Fruit fly (Drosophila melanogaster) whole organism, wandering third instar larva: ENCODE measurements around the gene CycT.

ENCODE experiments used
- Abd-B ChIP-seq: fragments of >200 bp; optimal IDR thresholded peaks from 2 replicates; lab custom pipeline; 2017; ENCODE audit warnings: missing biosample characterization, missing genetic modification characterization
- CG32264 ChIP-seq: fragments of 200-800 bp; sonication (Bioruptor generic); optimal IDR thresholded peaks from 2 replicates; lab custom pipeline; 2016; ENCODE audit warnings: missing biosample characterization, missing genetic modification characterization
- CG9705 ChIP-seq: fragments of 200-800 bp; sonication (Bioruptor generic); optimal IDR thresholded peaks from 2 replicates; lab custom pipeline; 2018; ENCODE audit warnings: missing biosample characterization, mild to moderate bottlenecking, missing genetic modification characterization
- CrebA ChIP-seq: fragments of 200-800 bp; sonication (Bioruptor generic); optimal IDR thresholded peaks from 2 replicates; lab custom pipeline; 2016; ENCODE audit warnings: missing biosample characterization, mild to moderate bottlenecking, missing genetic modification characterization, borderline replicate concordance
- Dfd ChIP-seq: fragments of >200 bp; optimal IDR thresholded peaks from 2 replicates; lab custom pipeline; 2017; ENCODE audit warnings: missing biosample characterization, missing genetic modification characterization
- Dif ChIP-seq: fragments of 200-275, 200-300 bp; sonication (Bioruptor generic); optimal IDR thresholded peaks from 2 replicates; lab custom pipeline; 2018; ENCODE audit warnings: missing biosample characterization, missing genetic modification characterization; ENCODE audit not compliant: partially characterized antibody
- GATAd ChIP-seq: sonication (Bioruptor generic); optimal IDR thresholded peaks from 2 replicates; lab custom pipeline; 2016; ENCODE audit warnings: missing biosample characterization, missing genetic modification characterization
- HLH106 ChIP-seq: fragments of 200-800 bp; optimal IDR thresholded peaks from 3 replicates; lab custom pipeline; 2019; ENCODE audit warnings: missing biosample characterization, mild to moderate bottlenecking, missing genetic modification characterization, moderate library complexity
- Hr78 ChIP-seq: fragments of >200 bp; optimal IDR thresholded peaks from 2 replicates; lab custom pipeline; 2017; ENCODE audit warnings: missing biosample characterization, missing genetic modification characterization
- Hr83 ChIP-seq: fragments of 200-300 bp; sonication (Bioruptor generic); optimal IDR thresholded peaks from 2 replicates; lab custom pipeline; 2016; ENCODE audit warnings: missing biosample characterization, mild to moderate bottlenecking, missing genetic modification characterization, moderate library complexity; ENCODE audit not compliant: poor library complexity, severe bottlenecking
- Jra ChIP-seq: sonication (Bioruptor generic); optimal IDR thresholded peaks from 2 replicates; lab custom pipeline; 2016; ENCODE audit warnings: missing biosample characterization, missing genetic modification characterization
- Mio ChIP-seq: sonication (Bioruptor generic); optimal IDR thresholded peaks from 2 replicates; lab custom pipeline; 2016; ENCODE audit warnings: missing biosample characterization, missing genetic modification characterization
- Myc ChIP-seq: fragments of >200 bp; optimal IDR thresholded peaks from 2 replicates; lab custom pipeline; 2017
- N ChIP-seq: fragments of >200 bp; optimal IDR thresholded peaks from 2 replicates; lab custom pipeline; 2018; ENCODE audit warnings: missing biosample characterization, missing external identifiers, missing genetic modification characterization
- OdsH ChIP-seq: fragments of 200-800 bp; sonication (Bioruptor generic); optimal IDR thresholded peaks from 2 replicates; lab custom pipeline; 2016; ENCODE audit warnings: missing biosample characterization, mild to moderate bottlenecking, missing genetic modification characterization
- Rel ChIP-seq, 2 experiments: fragments of 200-800 bp; sonication (Bioruptor generic) in 1 of 2; optimal IDR thresholded peaks; 2 replicates in 1 of 2; 3 replicates in 1 of 2; lab custom pipeline; 2016 to 2019; ENCODE audit warnings: mild to moderate bottlenecking in 2 of 2, missing biosample characterization in 2 of 2, missing genetic modification characterization in 2 of 2, moderate library complexity in 1 of 2
- Sp1 ChIP-seq: fragments of 200-800 bp; sonication (Bioruptor generic); optimal IDR thresholded peaks from 3 replicates; lab custom pipeline; 2019; ENCODE audit warnings: missing biosample characterization, mild to moderate bottlenecking, missing genetic modification characterization, moderate library complexity
- Vsx2 ChIP-seq: fragments of 200-300, 225-300 bp; sonication (Bioruptor generic); optimal IDR thresholded peaks from 2 replicates; lab custom pipeline; 2018; ENCODE audit warnings: missing biosample characterization, missing genetic modification characterization; ENCODE audit not compliant: partially characterized antibody
- br ChIP-seq: fragments of 200-800 bp; sonication (Bioruptor generic); optimal IDR thresholded peaks from 2 replicates; lab custom pipeline; 2016; ENCODE audit warnings: missing biosample characterization, missing genetic modification characterization
- brk ChIP-seq: fragments of 200-800 bp; sonication (Bioruptor generic); optimal IDR thresholded peaks from 2 replicates; lab custom pipeline; 2016; ENCODE audit warnings: missing biosample characterization, mild to moderate bottlenecking, missing genetic modification characterization
- dmrt93B ChIP-seq: fragments of 200-800 bp; sonication (Bioruptor generic); optimal IDR thresholded peaks from 2 replicates; lab custom pipeline; 2018; ENCODE audit warnings: missing biosample characterization, mild to moderate bottlenecking, missing genetic modification characterization
- dsf ChIP-seq: sonication (Bioruptor generic); optimal IDR thresholded peaks from 2 replicates; lab custom pipeline; 2016; ENCODE audit warnings: missing biosample characterization, missing genetic modification characterization, borderline replicate concordance
- ey ChIP-seq: fragments of 200-800 bp; sonication (Bioruptor generic); optimal IDR thresholded peaks from 2 replicates; lab custom pipeline; 2016; ENCODE audit warnings: missing biosample characterization, missing genetic modification characterization
- foxo ChIP-seq, 2 experiments: fragments of 200-800 bp; sonication (Bioruptor generic); optimal IDR thresholded peaks; 2 replicates in 1 of 2; 3 replicates in 1 of 2; lab custom pipeline; 2016 to 2017; ENCODE audit warnings: missing biosample characterization in 2 of 2, missing genetic modification characterization in 2 of 2
- fru ChIP-seq: fragments of 200-800 bp; sonication (Bioruptor generic); optimal IDR thresholded peaks from 3 replicates; lab custom pipeline; 2016; ENCODE audit warnings: missing biosample characterization, mild to moderate bottlenecking, missing genetic modification characterization
- h ChIP-seq: fragments of 200-800 bp; sonication (Bioruptor generic); optimal IDR thresholded peaks from 3 replicates; lab custom pipeline; 2016; ENCODE audit warnings: missing biosample characterization, mild to moderate bottlenecking, missing genetic modification characterization
- jim ChIP-seq: fragments of 175-275, 200-325 bp; sonication (Bioruptor generic); optimal IDR thresholded peaks from 2 replicates; lab custom pipeline; 2016; ENCODE audit warnings: missing biosample characterization, mild to moderate bottlenecking, missing genetic modification characterization
- pan ChIP-seq: fragments of >200 bp; optimal IDR thresholded peaks from 2 replicates; lab custom pipeline; 2017
- psq ChIP-seq: fragments of 200-800 bp; sonication (Bioruptor generic); optimal IDR thresholded peaks from 3 replicates; lab custom pipeline; 2017; ENCODE audit warnings: missing biosample characterization, mild to moderate bottlenecking, missing genetic modification characterization, moderate library complexity
- rgr ChIP-seq: fragments of 200-800 bp; sonication (Bioruptor generic); optimal IDR thresholded peaks from 3 replicates; lab custom pipeline; 2016; ENCODE audit warnings: missing biosample characterization, mild to moderate bottlenecking, missing genetic modification characterization
- sv ChIP-seq: fragments of 200-800 bp; sonication (Bioruptor generic); optimal IDR thresholded peaks from 3 replicates; lab custom pipeline; 2016; ENCODE audit warnings: missing biosample characterization, missing genetic modification characterization
- tai ChIP-seq: sonication (Bioruptor generic); optimal IDR thresholded peaks from 2 replicates; lab custom pipeline; 2016; ENCODE audit warnings: missing biosample characterization, missing genetic modification characterization
- usp ChIP-seq: fragments of >200 bp; optimal IDR thresholded peaks from 2 replicates; lab custom pipeline; 2017; ENCODE audit warnings: missing biosample characterization, missing genetic modification characterization
- woc ChIP-seq: sonication (Bioruptor generic); optimal IDR thresholded peaks from 2 replicates; lab custom pipeline; 2016; ENCODE audit warnings: missing biosample characterization, mild to moderate bottlenecking, missing genetic modification characterization

CycT gene

dm6 chr3L:17513893-17514616 lies 43.5 kb downstream of the CycT start, which contains the start of the genes U4-U6-60K and CG7564:
TSS of gene U4-U6-60K (minus strand) at chr3L:17513912.
TSS of gene CG7564 (plus strand) at chr3L:17514298.
- TF ChIP-seq CG32264 (GFP tag; lab: Kevin White, UChicago) = peak; percentile 57
- TF ChIP-seq OdsH = peak; percentile 46
- TF ChIP-seq usp (GFP tag; lab: Kevin White, UChicago) = no peak
- peak in 1 of 2 experiments; percentile 74 for TF ChIP-seq foxo (GFP tag; optimal IDR thresholded peaks at IDR 0.05; lab: Kevin White, UChicago)
- TF ChIP-seq dmrt93B = peak; percentile 70
- TF ChIP-seq Vsx2 = no peak
- peak; percentile 88 for TF ChIP-seq Myc
- no peak for TF ChIP-seq tai (GFP tag; lab: Kevin White, UChicago)
- TF ChIP-seq psq (GFP tag; lab: Kevin White, UChicago) = peak; percentile 67
- TF ChIP-seq Abd-B (GFP tag; lab: Kevin White, UChicago) = no peak
- peak; percentile 59 for TF ChIP-seq CG9705
- no peak for TF ChIP-seq Rel (GFP tag; optimal IDR thresholded peaks at IDR 0.05; lab: Kevin White, UChicago)
- no peak for TF ChIP-seq Rel (tag; optimal IDR thresholded peaks at IDR 0.05; lab: Kevin White, UChicago)
- TF ChIP-seq ey (GFP tag; lab: Kevin White, UChicago) = peak; percentile 44
- peak; percentile 40 for TF ChIP-seq fru (GFP tag; lab: Kevin White, UChicago)
- TF ChIP-seq Sp1 (GFP tag; lab: Kevin White, UChicago) = peak; percentile 61
- peak; percentile 69 for TF ChIP-seq h
- peak; percentile 79 for TF ChIP-seq rgr (GFP tag; lab: Kevin White, UChicago)
- peak; percentile 73 for TF ChIP-seq sv (GFP tag; lab: Kevin White, UChicago)
- TF ChIP-seq GATAd (GFP tag; lab: Kevin White, UChicago) = peak; percentile 46
- TF ChIP-seq brk (GFP tag; lab: Kevin White, UChicago) = no peak
- TF ChIP-seq CrebA = no peak
- TF ChIP-seq Jra (GFP tag; lab: Kevin White, UChicago) = peak; percentile 69
- TF ChIP-seq dsf (GFP tag; lab: Kevin White, UChicago) = peak; percentile 74
- peak; percentile 45 for TF ChIP-seq br (GFP tag; lab: Kevin White, UChicago)
- TF ChIP-seq N (GFP tag; lab: Kevin White, UChicago) = no peak
- TF ChIP-seq woc (GFP tag; lab: Kevin White, UChicago) = peak; percentile 78
- TF ChIP-seq Hr83 = peak; percentile 52
- TF ChIP-seq HLH106 = peak; percentile 62

DNA sequence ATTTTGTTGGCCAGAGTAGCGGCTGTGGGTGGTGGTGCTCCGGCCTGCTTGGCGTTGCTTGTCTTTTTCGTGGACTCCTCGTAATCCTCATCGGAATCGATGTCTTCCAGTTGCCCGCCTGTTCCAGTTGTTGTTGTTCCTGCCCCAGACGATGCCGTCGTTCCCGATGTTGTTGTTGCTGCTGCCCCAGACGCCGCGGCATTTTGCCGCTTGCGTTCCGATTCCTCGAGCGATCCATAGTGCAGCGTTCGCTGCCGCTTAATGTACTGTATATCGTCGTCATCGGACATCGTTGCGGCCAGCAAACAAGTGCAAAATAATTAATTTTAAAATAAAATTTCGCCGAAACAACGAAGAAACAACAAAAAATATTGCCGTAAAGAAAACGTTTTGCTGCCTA lies 44.1 kb downstream of the CycT start:
- TF ChIP-seq brk (GFP tag; lab: Kevin White, UChicago) (no peak), CG32264 (GFP tag; lab: Kevin White, UChicago) (no peak), usp (GFP tag; lab: Kevin White, UChicago) (no peak), Jra (GFP tag; lab: Kevin White, UChicago) (no peak), psq (GFP tag; lab: Kevin White, UChicago) (no peak), Dif (GFP tag; lab: Kevin White, UChicago) (no peak), Dfd (no peak), h (no peak), Abd-B (GFP tag; lab: Kevin White, UChicago) (no peak), woc (GFP tag; lab: Kevin White, UChicago) (no peak), CrebA (no peak)

- peak; percentile 38 for TF ChIP-seq rgr (GFP tag; lab: Kevin White, UChicago)
- TF ChIP-seq HLH106 = peak; percentile 15
- TF ChIP-seq Jra (GFP tag; lab: Kevin White, UChicago) = no peak
- TF ChIP-seq foxo (GFP tag; optimal IDR thresholded peaks at IDR 0.05; lab: Kevin White, UChicago) = peak in 1 of 2 experiments; percentile 11
- TF ChIP-seq h = peak; percentile 5
Observed at dm6 chr3L:17506830-17507229, 50.8 kb downstream of the CycT start.

DNA sequence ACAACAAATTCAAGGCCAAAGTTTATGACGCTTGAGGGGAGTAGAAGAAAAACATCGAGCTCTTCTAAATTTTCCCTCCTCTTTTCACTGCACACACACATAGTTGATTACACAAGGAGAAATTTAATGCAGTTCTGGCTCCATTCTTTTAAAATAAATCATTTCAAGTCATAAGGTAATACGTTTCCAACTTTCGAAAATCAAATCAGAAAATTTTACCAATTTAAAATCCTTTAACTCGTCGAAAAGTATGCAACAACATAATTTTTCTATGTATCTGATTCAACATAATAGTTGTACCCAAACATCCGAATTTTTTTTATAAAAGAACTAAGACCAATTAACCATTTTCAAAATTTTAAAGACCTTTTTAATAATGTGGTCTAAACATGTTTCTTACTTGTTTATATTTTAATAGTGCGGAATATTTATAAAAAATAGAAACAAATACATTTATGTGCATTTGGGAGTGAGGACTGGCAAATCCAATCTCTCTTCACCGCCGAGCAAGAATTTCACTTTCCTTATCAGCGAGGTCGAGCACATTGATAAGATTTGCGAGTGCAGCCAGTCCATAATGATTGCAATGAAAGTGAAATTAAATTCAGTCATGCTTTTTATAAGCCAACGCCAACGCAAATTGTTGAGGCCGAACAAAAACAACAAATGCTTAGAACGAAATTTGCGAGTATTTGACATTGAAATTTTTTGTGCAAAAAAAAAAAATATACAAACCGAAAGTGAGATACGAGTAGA lies 51.4 kb downstream of the CycT start:
- TF ChIP-seq CG9705 = no peak
- TF ChIP-seq dsf (GFP tag; lab: Kevin White, UChicago) = no peak
- TF ChIP-seq Dif (GFP tag; lab: Kevin White, UChicago) = no peak
- TF ChIP-seq Hr78 (GFP tag; lab: Kevin White, UChicago) = no peak
- no peak for TF ChIP-seq Myc
- peak; percentile 77 for TF ChIP-seq ey (GFP tag; lab: Kevin White, UChicago)
- no peak for TF ChIP-seq Mio
- peak; percentile 54 for TF ChIP-seq br (GFP tag; lab: Kevin White, UChicago)
- no peak for TF ChIP-seq Dfd
- peak; percentile 31 for TF ChIP-seq dmrt93B
- peak in 1 of 2 experiments; percentile 81 for TF ChIP-seq foxo (GFP tag; optimal IDR thresholded peaks at IDR 0.05; lab: Kevin White, UChicago)
- peak; percentile 79 for TF ChIP-seq h
- TF ChIP-seq brk (GFP tag; lab: Kevin White, UChicago) = no peak
- no peak for TF ChIP-seq N (GFP tag; lab: Kevin White, UChicago)
- TF ChIP-seq Jra (GFP tag; lab: Kevin White, UChicago) = no peak
- peak; percentile 72 for TF ChIP-seq psq (GFP tag; lab: Kevin White, UChicago)
- no peak for TF ChIP-seq Rel (GFP tag; optimal IDR thresholded peaks at IDR 0.05; lab: Kevin White, UChicago)
- TF ChIP-seq Rel (tag; optimal IDR thresholded peaks at IDR 0.05; lab: Kevin White, UChicago) = peak; percentile 14
- TF ChIP-seq fru (GFP tag; lab: Kevin White, UChicago) = peak; percentile 73
- TF ChIP-seq HLH106 = peak; percentile 69
- peak; percentile 71 for TF ChIP-seq Sp1 (GFP tag; lab: Kevin White, UChicago)
- TF ChIP-seq Abd-B (GFP tag; lab: Kevin White, UChicago) = no peak
- TF ChIP-seq rgr (GFP tag; lab: Kevin White, UChicago) = peak; percentile 67
- no peak for TF ChIP-seq woc (GFP tag; lab: Kevin White, UChicago)
- no peak for TF ChIP-seq pan (lab: Kevin White, UChicago)
- TF ChIP-seq CrebA = no peak
- TF ChIP-seq jim (GFP tag; lab: Kevin White, UChicago) = no peak
- TF ChIP-seq OdsH = peak; percentile 76
